Fruit fly (Drosophila melanogaster) whole organism, embryonic: Measurements from ENCODE around the gene CG14024.

Experiments
- Aef1 ChIP-seq: fragments of 200-800 bp; sonication (Bioruptor generic); IDR thresholded peaks from 3 replicates; pipeline ENCODE4 v1.3.6; 2022; ENCODE audit warnings: missing biosample characterization, missing genetic modification characterization
- Atf6 ChIP-seq: fragments of 200-800 bp; sonication (Bioruptor generic); IDR thresholded peaks from 2 replicates; pipeline ENCODE4 v1.3.6; 2022; ENCODE audit warnings: missing biosample characterization, missing genetic modification characterization
- Awh ChIP-seq: fragments of 200-800 bp; sonication (Bioruptor generic); IDR thresholded peaks from 2 replicates; pipeline ENCODE4, ENCODE4 v1.3.6; 2022; ENCODE audit warnings: missing biosample characterization, missing genetic modification characterization
- BEAF-32 ChIP-seq: fragments of 200-800 bp; sonication (Bioruptor generic); optimal IDR thresholded peaks from 3 replicates; lab custom pipeline; 2017; ENCODE audit warnings: missing biosample characterization, missing genetic modification characterization, mild to moderate bottlenecking, moderate library complexity, missing genetic modification reagents
- CG11456 ChIP-seq: fragments of 200-800 bp; sonication (Bioruptor generic); IDR thresholded peaks from 3 replicates; pipeline ENCODE4 v1.3.6; 2022; ENCODE audit warnings: missing biosample characterization, missing genetic modification characterization
- CG14965 ChIP-seq: fragments of 200-800 bp; sonication (Bioruptor generic); optimal IDR thresholded peaks from 2 replicates; lab custom pipeline; 2016; ENCODE audit warnings: missing biosample characterization, missing genetic modification characterization, borderline replicate concordance
- CG17186 ChIP-seq: fragments of 200-800 bp; sonication (Bioruptor generic); optimal IDR thresholded peaks from 3 replicates; lab custom pipeline; 2017; ENCODE audit warnings: missing biosample characterization, missing genetic modification reagents, missing genetic modification characterization
- CG17612 ChIP-seq: fragments of 200-800 bp; sonication (Bioruptor generic); IDR thresholded peaks from 2 replicates; pipeline ENCODE4 v1.3.6; 2022; ENCODE audit warnings: missing biosample characterization, missing genetic modification characterization
- CG17802 ChIP-seq: fragments of 200-800 bp; sonication (Bioruptor generic); optimal IDR thresholded peaks from 2 replicates; lab custom pipeline; 2018; ENCODE audit warnings: missing biosample characterization, mild to moderate bottlenecking, missing genetic modification characterization, moderate library complexity
- CG17829 ChIP-seq: fragments of 200-800 bp; optimal IDR thresholded peaks from 2 replicates; lab custom pipeline; 2019; ENCODE audit warnings: missing biosample characterization, mild to moderate bottlenecking, missing genetic modification characterization, moderate library complexity
- CG2889 ChIP-seq: fragments of 200-800 bp; sonication (Bioruptor generic); IDR thresholded peaks from 3 replicates; pipeline ENCODE4 v1.3.6; 2022; ENCODE audit warnings: missing biosample characterization, missing genetic modification characterization
- CG3407 ChIP-seq: fragments of 200-800 bp; sonication (Bioruptor generic); optimal IDR thresholded peaks from 2 replicates; lab custom pipeline; 2018; ENCODE audit warnings: missing biosample characterization, mild to moderate bottlenecking, missing genetic modification characterization
- CG3995 ChIP-seq: fragments of 200-800 bp; sonication (Bioruptor generic); optimal IDR thresholded peaks from 3 replicates; lab custom pipeline; 2016; ENCODE audit warnings: missing biosample characterization, missing genetic modification characterization
- CG8765 ChIP-seq: fragments of 200-800 bp; sonication (Bioruptor generic); IDR thresholded peaks from 2 replicates; pipeline ENCODE4 v1.3.6; 2022; ENCODE audit warnings: missing biosample characterization, missing genetic modification characterization
- CG9797 ChIP-seq: fragments of 200-800 bp; sonication (Bioruptor generic); optimal IDR thresholded peaks from 3 replicates; lab custom pipeline; 2018; ENCODE audit warnings: missing biosample characterization, mild to moderate bottlenecking, missing genetic modification characterization
- D19B ChIP-seq: fragments of 200-800 bp; sonication (Bioruptor generic); optimal IDR thresholded peaks from 2 replicates; lab custom pipeline; 2017; ENCODE audit warnings: missing biosample characterization, mild to moderate bottlenecking, missing genetic modification characterization
- Elba2 ChIP-seq: fragments of 200-800 bp; sonication (Bioruptor generic); optimal IDR thresholded peaks from 3 replicates; lab custom pipeline; 2016; ENCODE audit warnings: missing biosample characterization, missing genetic modification characterization
- GATAe ChIP-seq: fragments of 200-800 bp; sonication (Bioruptor generic); conservative IDR thresholded peaks from 2 replicates; pipeline ENCODE4 v1.3.6; 2022; ENCODE audit warnings: missing biosample characterization, missing genetic modification characterization
- HLHmδ ChIP-seq: fragments of 200-800 bp; sonication (Bioruptor generic); optimal IDR thresholded peaks from 2 replicates; lab custom pipeline; 2018; ENCODE audit warnings: missing biosample characterization, mild to moderate bottlenecking, missing genetic modification characterization, moderate library complexity
- Mes4 ChIP-seq: fragments of 200-800 bp; sonication (Bioruptor generic); optimal IDR thresholded peaks from 2 replicates; lab custom pipeline; 2016; ENCODE audit warnings: missing biosample characterization, missing genetic modification characterization
- NC2β ChIP-seq: fragments of 200-800 bp; sonication (Bioruptor generic); optimal IDR thresholded peaks from 2 replicates; lab custom pipeline; 2016; ENCODE audit warnings: missing biosample characterization, missing genetic modification characterization
- NFAT ChIP-seq: fragments of 200-800 bp; sonication (Bioruptor generic); IDR thresholded peaks from 2 replicates; pipeline ENCODE4 v1.3.6; 2022; ENCODE audit warnings: missing biosample characterization, missing genetic modification characterization
- Rfx ChIP-seq: fragments of 200-800 bp; sonication (Bioruptor generic); IDR thresholded peaks from 2 replicates; pipeline ENCODE4 v1.3.6; 2022; ENCODE audit warnings: missing biosample characterization, missing genetic modification characterization
- Spps ChIP-seq: fragments of 200-800 bp; sonication (Bioruptor generic); optimal IDR thresholded peaks from 2 replicates; lab custom pipeline; 2018; ENCODE audit warnings: missing biosample characterization, mild to moderate bottlenecking, missing genetic modification characterization
- ash1 ChIP-seq: fragments of 200-800 bp; sonication (Bioruptor generic); optimal IDR thresholded peaks from 2 replicates; lab custom pipeline; 2018; ENCODE audit warnings: missing biosample characterization, mild to moderate bottlenecking, missing genetic modification characterization
- bcd ChIP-seq: fragments of 200-800 bp; sonication (Bioruptor generic); optimal IDR thresholded peaks from 2 replicates; lab custom pipeline; 2017; ENCODE audit warnings: missing biosample characterization, mild to moderate bottlenecking, missing genetic modification characterization
- bigmax ChIP-seq: fragments of 200-800 bp; sonication (Bioruptor generic); optimal IDR thresholded peaks from 2 replicates; lab custom pipeline; 2018; ENCODE audit warnings: missing biosample characterization, mild to moderate bottlenecking, missing genetic modification characterization
- cato ChIP-seq: fragments of 200-800 bp; sonication (Bioruptor generic); optimal IDR thresholded peaks from 2 replicates; lab custom pipeline; 2016; ENCODE audit warnings: missing biosample characterization, missing genetic modification characterization, borderline replicate concordance
- caup ChIP-seq: fragments of 200-800 bp; sonication (Bioruptor generic); optimal IDR thresholded peaks from 3 replicates; lab custom pipeline; 2017; ENCODE audit warnings: missing biosample characterization, mild to moderate bottlenecking, missing genetic modification characterization, moderate library complexity; ENCODE audit not compliant: severe bottlenecking
- chif ChIP-seq, 2 experiments: fragments of 200-800 bp; sonication (Bioruptor generic); optimal IDR thresholded peaks; 3 replicates each; lab custom pipeline; 2016; ENCODE audit warnings: missing biosample characterization in 2 of 2, missing genetic modification characterization in 2 of 2
- crol ChIP-seq: fragments of 200-800 bp; sonication (Bioruptor generic); IDR thresholded peaks from 2 replicates; pipeline ENCODE4 v1.3.6; 2022; ENCODE audit warnings: missing biosample characterization, missing genetic modification characterization
- dati ChIP-seq: fragments of 200-800 bp; sonication (Bioruptor generic); IDR thresholded peaks from 2 replicates; pipeline ENCODE4 v1.3.6; 2022; ENCODE audit warnings: missing biosample characterization, missing genetic modification characterization
- dpn ChIP-seq, 2 experiments: fragments of 200-800 bp; sonication (Bioruptor generic); optimal IDR thresholded peaks; 3 replicates each; lab custom pipeline; 2016; ENCODE audit warnings: missing biosample characterization in 2 of 2, missing genetic modification characterization in 2 of 2
- esg ChIP-seq: fragments of 200-800 bp; sonication (Bioruptor generic); conservative IDR thresholded peaks from 2 replicates; pipeline ENCODE4 v1.3.6; 2022; ENCODE audit warnings: missing biosample characterization, missing genetic modification characterization
- exex ChIP-seq: fragments of 200-800 bp; sonication (Bioruptor generic); optimal IDR thresholded peaks from 4 replicates; lab custom pipeline; 2018; ENCODE audit warnings: missing biosample characterization, mild to moderate bottlenecking, missing genetic modification characterization, moderate library complexity
- fd64A ChIP-seq: fragments of 200-800 bp; sonication (Bioruptor generic); optimal IDR thresholded peaks from 3 replicates; lab custom pipeline; 2018; ENCODE audit warnings: missing biosample characterization, mild to moderate bottlenecking, missing genetic modification characterization
- fu2 ChIP-seq: fragments of 200-800 bp; sonication (Bioruptor generic); optimal IDR thresholded peaks from 2 replicates; lab custom pipeline; 2016; ENCODE audit warnings: missing biosample characterization, missing genetic modification characterization
- gcm ChIP-seq: fragments of 200-800 bp; sonication (Bioruptor generic); optimal IDR thresholded peaks from 2 replicates; lab custom pipeline; 2019; ENCODE audit warnings: missing biosample characterization, mild to moderate bottlenecking, missing genetic modification characterization, moderate library complexity
- her ChIP-seq: fragments of 200-800 bp; sonication (Bioruptor generic); optimal IDR thresholded peaks from 2 replicates; lab custom pipeline; 2016; ENCODE audit warnings: missing biosample characterization, missing genetic modification characterization
- ind ChIP-seq: fragments of 200-800 bp; sonication (Bioruptor generic); optimal IDR thresholded peaks from 3 replicates; lab custom pipeline; 2016; ENCODE audit warnings: missing biosample characterization, missing genetic modification characterization
- kay ChIP-seq: fragments of 200-800 bp; sonication (Bioruptor generic); optimal IDR thresholded peaks from 2 replicates; lab custom pipeline; 2016; ENCODE audit warnings: missing biosample characterization, missing genetic modification characterization
- otp ChIP-seq: fragments of 200-800 bp; sonication (Bioruptor generic); IDR thresholded peaks from 3 replicates; pipeline ENCODE4, ENCODE4 v1.3.6; 2022; ENCODE audit warnings: missing biosample characterization, missing genetic modification characterization
- pum ChIP-seq: fragments of 200-800 bp; sonication (Bioruptor generic); optimal IDR thresholded peaks from 2 replicates; lab custom pipeline; 2016; ENCODE audit warnings: missing biosample characterization, missing genetic modification characterization
- shn ChIP-seq: fragments of 200-800 bp; sonication (Bioruptor generic); optimal IDR thresholded peaks from 3 replicates; lab custom pipeline; 2016; ENCODE audit warnings: missing biosample characterization, missing genetic modification characterization
- sr ChIP-seq: fragments of 200-800 bp; sonication (Bioruptor generic); IDR thresholded peaks from 3 replicates; pipeline ENCODE4 v1.3.6; 2022; ENCODE audit warnings: missing biosample characterization, missing genetic modification characterization
- sug ChIP-seq: fragments of 200-800 bp; optimal IDR thresholded peaks from 2 replicates; lab custom pipeline; 2019; ENCODE audit warnings: missing biosample characterization, mild to moderate bottlenecking, missing genetic modification characterization, moderate library complexity
- tin ChIP-seq: fragments of 200-800 bp; sonication (Bioruptor generic); optimal IDR thresholded peaks from 3 replicates; lab custom pipeline; 2016; ENCODE audit warnings: missing biosample characterization, missing genetic modification characterization
- tna ChIP-seq: fragments of 200-800 bp; sonication (Bioruptor generic); IDR thresholded peaks from 2 replicates; pipeline ENCODE4 v1.3.6; 2022; ENCODE audit warnings: missing biosample characterization, missing genetic modification characterization; ENCODE audit not compliant: partially characterized antibody
- toy ChIP-seq: fragments of 200-800 bp; sonication (Bioruptor generic); IDR thresholded peaks from 2 replicates; pipeline ENCODE4 v1.3.6; 2022; ENCODE audit warnings: missing biosample characterization, missing genetic modification characterization
- wor ChIP-seq: fragments of 200-800 bp; sonication (Bioruptor generic); IDR thresholded peaks from 2 replicates; pipeline ENCODE4 v1.3.6; 2022; ENCODE audit warnings: missing biosample characterization, missing genetic modification characterization

Gene CG14024

dm6 chr2L:5278309-5279130 is 36.2 kb downstream of the CG14024 start, which contains the start of the genes Nin and Bub1 (continued):
- TF ChIP-seq GATAe (GFP tag; lab: Robert Waterston, UW) (no peak), BEAF-32 (GFP tag; lab: Kevin White, UChicago) (peak; percentile 90), CG9797 (GFP tag; lab: Kevin White, UChicago) (no peak), Spps (no peak), sug (tag; lab: Kevin White, UChicago) (peak; percentile 18), NC2β (GFP tag; lab: Kevin White, UChicago) (no peak), CG3995 (GFP tag; lab: Kevin White, UChicago) (peak; percentile 34), CG14965 (GFP tag; lab: Kevin White, UChicago) (no peak), ind (GFP tag; lab: Kevin White, UChicago) (peak; percentile 35), Elba2 (GFP tag; lab: Kevin White, UChicago) (no peak), fd64A (GFP tag; lab: Kevin White, UChicago) (no peak), tna (GFP tag; lab: Robert Waterston, UW) (peak; percentile 46), kay (GFP tag; lab: Kevin White, UChicago) (no peak), wor (GFP tag; lab: Robert Waterston, UW) (no peak), CG8765 (GFP tag; lab: Robert Waterston, UW) (no peak), her (GFP tag; lab: Kevin White, UChicago) (no peak), chif (GFP tag; optimal IDR thresholded peaks at IDR 0.05; lab: Kevin White, UChicago) (no peak), bcd (GFP tag; lab: Kevin White, UChicago) (no peak), dpn (GFP tag; optimal IDR thresholded peaks at IDR 0.05; lab: Kevin White, UChicago) (peak in 1 of 2 experiments; percentile 34), HLHmδ (GFP tag; lab: Kevin White, UChicago) (no peak), bigmax (no peak), Rfx (GFP tag; lab: Robert Waterston, UW) (peak; percentile 75), CG3407 (no peak), CG17829 (tag; lab: Kevin White, UChicago) (peak; percentile 34), sr (GFP tag; lab: Robert Waterston, UW) (peak; percentile 73; the same call in 2 of the 3 replicates), D19B (GFP tag; lab: Kevin White, UChicago) (no peak), CG2889 (no peak), NFAT (GFP tag; lab: Robert Waterston, UW) (no peak; the same call in 1 of the 2 replicates), caup (GFP tag; lab: Kevin White, UChicago) (no peak), Aef1 (GFP tag; lab: Robert Waterston, UW) (peak; percentile 39), tin (GFP tag; lab: Kevin White, UChicago) (peak; percentile 43), CG11456 (GFP tag; lab: Robert Waterston, UW) (peak; percentile 83; the same call in 2 of the 3 replicates), exex (tag; lab: Kevin White, UChicago) (no peak), pum (GFP tag; lab: Kevin White, UChicago) (no peak), Awh (GFP tag; lab: Robert Waterston, UW) (no peak), ash1 (GFP tag; lab: Kevin White, UChicago) (no peak), Mes4 (GFP tag; lab: Kevin White, UChicago) (no peak), CG17186 (GFP tag; lab: Kevin White, UChicago) (peak; percentile 18), toy (GFP tag; lab: Robert Waterston, UW) (no peak), otp (GFP tag; lab: Robert Waterston, UW) (no peak), CG17612 (GFP tag; lab: Robert Waterston, UW) (no peak), cato (GFP tag; lab: Kevin White, UChicago) (no peak), CG17802 (no peak), gcm (GFP tag; lab: Kevin White, UChicago) (no peak), esg (GFP tag; lab: Robert Waterston, UW) (no peak), fu2 (GFP tag; lab: Kevin White, UChicago) (no peak), shn (GFP tag; lab: Kevin White, UChicago) (peak; percentile 11), dati (no peak), crol (GFP tag; lab: Robert Waterston, UW) (no peak), Atf6 (GFP tag; lab: Robert Waterston, UW) (no peak)
